Fruit fly (Drosophila melanogaster) whole organism, prepupa: ENCODE data around the gene Npc2e.
A peak's percentile ranks its signal among the peaks of the same experiment; 100 is the strongest.

Source experiments
- CG10669 ChIP-seq: fragments of 200-800 bp; sonication (Bioruptor generic); optimal IDR thresholded peaks from 3 replicates; lab custom pipeline; 2018; ENCODE audit warnings: missing biosample characterization, mild to moderate bottlenecking, missing genetic modification characterization, moderate library complexity
- CG11294 ChIP-seq: fragments of 200-800 bp; sonication (Bioruptor generic); IDR thresholded peaks from 2 replicates; pipeline ENCODE4 v1.3.6; 2022; ENCODE audit warnings: missing biosample characterization, missing genetic modification characterization
- CG11902 ChIP-seq: fragments of 200-800 bp; sonication (Bioruptor generic); optimal IDR thresholded peaks from 3 replicates; lab custom pipeline; 2016; ENCODE audit warnings: missing biosample characterization, missing genetic modification characterization
- CG15336 ChIP-seq: fragments of 200-800 bp; sonication (Bioruptor generic); IDR thresholded peaks from 2 replicates; pipeline ENCODE4 v1.3.6; 2022; ENCODE audit warnings: missing biosample characterization, missing genetic modification characterization
- CG3032 ChIP-seq: fragments of 200-800 bp; optimal IDR thresholded peaks from 2 replicates; lab custom pipeline; 2019; ENCODE audit warnings: missing biosample characterization, mild to moderate bottlenecking, missing genetic modification characterization, moderate library complexity
- CG34406 ChIP-seq: fragments of 200-800 bp; sonication (Bioruptor generic); optimal IDR thresholded peaks from 3 replicates; lab custom pipeline; 2016; ENCODE audit warnings: missing biosample characterization, missing genetic modification characterization
- CG4318 ChIP-seq: fragments of 200-800 bp; sonication (Bioruptor generic); optimal IDR thresholded peaks from 3 replicates; lab custom pipeline; 2017; ENCODE audit warnings: missing biosample characterization, mild to moderate bottlenecking, missing genetic modification characterization
- CG6276 ChIP-seq: fragments of 200-800 bp; sonication (Bioruptor generic); optimal IDR thresholded peaks from 2 replicates; lab custom pipeline; 2017; ENCODE audit warnings: missing biosample characterization, mild to moderate bottlenecking, missing genetic modification characterization
- CG6854 ChIP-seq: fragments of 200-800 bp; sonication (Bioruptor generic); optimal IDR thresholded peaks from 2 replicates; lab custom pipeline; 2017; ENCODE audit warnings: missing biosample characterization, mild to moderate bottlenecking, missing genetic modification characterization
- CG8632 ChIP-seq: fragments of 200-800 bp; sonication (Bioruptor generic); optimal IDR thresholded peaks from 3 replicates; lab custom pipeline; 2016; ENCODE audit warnings: missing biosample characterization, missing genetic modification characterization
- CG9139 ChIP-seq: fragments of 200-800 bp; sonication (Bioruptor generic); optimal IDR thresholded peaks from 3 replicates; lab custom pipeline; 2017; ENCODE audit warnings: missing biosample characterization, mild to moderate bottlenecking, missing genetic modification characterization
- Eip78C ChIP-seq: fragments of 200-800 bp; sonication (Bioruptor generic); peaks from one replicate; lab custom pipeline; 2016; ENCODE audit warnings: missing biosample characterization, missing genetic modification characterization
- Eip93F ChIP-seq: fragments of 200-800 bp; sonication (Bioruptor generic); optimal IDR thresholded peaks from 2 replicates; lab custom pipeline; 2016; ENCODE audit warnings: missing biosample characterization, mild to moderate bottlenecking, missing genetic modification characterization
- Ets96B ChIP-seq: fragments of 200-800 bp; optimal IDR thresholded peaks from 2 replicates; lab custom pipeline; 2019; ENCODE audit warnings: missing biosample characterization, mild to moderate bottlenecking, missing genetic modification characterization, moderate library complexity
- Gug ChIP-seq: fragments of 200-800 bp; sonication (Bioruptor generic); IDR thresholded peaks from 2 replicates; pipeline ENCODE4 v1.3.6; 2022; ENCODE audit warnings: missing biosample characterization, missing genetic modification characterization
- Hr39 ChIP-seq: fragments of 200-800 bp; sonication (Bioruptor generic); optimal IDR thresholded peaks from 2 replicates; lab custom pipeline; 2016; ENCODE audit warnings: missing biosample characterization, missing genetic modification characterization
- Lpt ChIP-seq: fragments of 200-800 bp; sonication (Bioruptor generic); optimal IDR thresholded peaks from 3 replicates; lab custom pipeline; 2016; ENCODE audit warnings: missing biosample characterization, missing genetic modification characterization
- OdsH ChIP-seq: fragments of 200-800 bp; sonication (Bioruptor generic); optimal IDR thresholded peaks from 3 replicates; lab custom pipeline; 2016; ENCODE audit warnings: missing biosample characterization, missing genetic modification characterization
- Sox14 ChIP-seq: fragments of 200-800 bp; sonication (Bioruptor generic); optimal IDR thresholded peaks from 3 replicates; lab custom pipeline; 2016; ENCODE audit warnings: missing biosample characterization, missing genetic modification characterization
- achi ChIP-seq: fragments of 200-800 bp; sonication (Bioruptor generic); optimal IDR thresholded peaks from 3 replicates; lab custom pipeline; 2016; ENCODE audit warnings: missing biosample characterization, missing genetic modification characterization
- acj6 ChIP-seq: fragments of 200-800 bp; sonication (Bioruptor generic); optimal IDR thresholded peaks from 3 replicates; lab custom pipeline; 2016; ENCODE audit warnings: missing biosample characterization, missing genetic modification characterization
- cyc ChIP-seq: fragments of 200-800 bp; sonication (Bioruptor generic); optimal IDR thresholded peaks from 3 replicates; lab custom pipeline; 2016; ENCODE audit warnings: missing biosample characterization, missing genetic modification characterization
- dac ChIP-seq: fragments of 200-800 bp; sonication (Bioruptor generic); optimal IDR thresholded peaks from 2 replicates; lab custom pipeline; 2017; ENCODE audit warnings: missing biosample characterization, mild to moderate bottlenecking, missing genetic modification characterization
- dsx ChIP-seq: fragments of 200-800 bp; optimal IDR thresholded peaks from 3 replicates; lab custom pipeline; 2019; ENCODE audit warnings: missing biosample characterization, mild to moderate bottlenecking, missing genetic modification characterization, moderate library complexity; ENCODE audit not compliant: poor library complexity, severe bottlenecking
- eg ChIP-seq: fragments of 200-800 bp; sonication (Bioruptor generic); IDR thresholded peaks from 3 replicates; pipeline ENCODE4 v1.3.6; 2022; ENCODE audit warnings: missing biosample characterization, missing genetic modification characterization
- fd59A ChIP-seq: fragments of 200-800 bp; sonication (Bioruptor generic); optimal IDR thresholded peaks from 2 replicates; lab custom pipeline; 2017; ENCODE audit warnings: missing biosample characterization, mild to moderate bottlenecking, missing genetic modification characterization, missing genetic modification reagents
- lz ChIP-seq: fragments of 200-800 bp; sonication (Bioruptor generic); optimal IDR thresholded peaks from 3 replicates; lab custom pipeline; 2016; ENCODE audit warnings: missing biosample characterization, missing genetic modification characterization
- net ChIP-seq: fragments of 200-800 bp; sonication (Bioruptor generic); optimal IDR thresholded peaks from 3 replicates; lab custom pipeline; 2016; ENCODE audit warnings: missing biosample characterization, missing genetic modification characterization
- salr ChIP-seq, 2 experiments: fragments of 200-800 bp; sonication (Bioruptor generic); optimal IDR thresholded peaks; 3 replicates each; lab custom pipeline; 2016 to 2018; ENCODE audit warnings: missing biosample characterization in 2 of 2, missing genetic modification characterization in 2 of 2, mild to moderate bottlenecking in 1 of 2
- svp ChIP-seq: fragments of 200-800 bp; sonication (Bioruptor generic); peaks from one replicate; lab custom pipeline; 2016; ENCODE audit warnings: missing biosample characterization, missing genetic modification characterization
- vri ChIP-seq: fragments of 200-800 bp; sonication (Bioruptor generic); optimal IDR thresholded peaks from 3 replicates; lab custom pipeline; 2016; ENCODE audit warnings: missing biosample characterization, mild to moderate bottlenecking, missing genetic modification characterization

Npc2e gene

dm6 chr3R:10059358-10059757, 6.2 kb downstream of the Npc2e start:
- no peak for TF ChIP-seq CG6854 (GFP tag; lab: Kevin White, UChicago)
- TF ChIP-seq vri (GFP tag; lab: Kevin White, UChicago), result peak; percentile 27
- TF ChIP-seq, all 60 proteins: peak for 1

- no peak for TF ChIP-seq Eip78C (GFP tag; lab: Kevin White, UChicago)
- TF ChIP-seq lz (GFP tag; lab: Kevin White, UChicago), result no peak
- no peak for TF ChIP-seq CG6276 (GFP tag; lab: Kevin White, UChicago)
- TF ChIP-seq net (GFP tag; lab: Kevin White, UChicago), result no peak
- no peak for TF ChIP-seq CG10669 (GFP tag; lab: Kevin White, UChicago)
- TF ChIP-seq eg (GFP tag; lab: Robert Waterston, UW), result no peak
- TF ChIP-seq Hr39 (GFP tag; lab: Kevin White, UChicago), result no peak
- no peak for TF ChIP-seq CG11902
- no peak for TF ChIP-seq CG34406 (GFP tag; lab: Kevin White, UChicago)
- TF ChIP-seq, all 60 proteins: peak for 0
These were observed 6.8 kb downstream of the Npc2e start, which contains the start of gene Npc2c for dm6 chr3R:10059952-10060351. TSS of gene Npc2c (plus strand) at chr3R:10060252.

dm6 chr3R:10062324-10062723, 9.2 kb downstream of the Npc2e start, which contains the start of gene CG33630:
TSS of gene CG33630 (plus strand) at chr3R:10062624.
- TF ChIP-seq CG15336 (GFP tag; lab: Robert Waterston, UW) (no peak), Hr39 (GFP tag; lab: Kevin White, UChicago) (no peak), CG11902 (no peak), svp (no peak), CG8632 (GFP tag; lab: Kevin White, UChicago) (no peak), vri (GFP tag; lab: Kevin White, UChicago) (no peak), Ets96B (tag; lab: Kevin White, UChicago) (no peak), salr (GFP tag; optimal IDR thresholded peaks at IDR 0.05; lab: Kevin White, UChicago) (no peak), Gug (GFP tag; lab: Robert Waterston, UW) (no peak), acj6 (GFP tag; lab: Kevin White, UChicago) (no peak), achi (GFP tag; lab: Kevin White, UChicago) (no peak), CG11294 (GFP tag; lab: Robert Waterston, UW) (no peak)

DNA sequence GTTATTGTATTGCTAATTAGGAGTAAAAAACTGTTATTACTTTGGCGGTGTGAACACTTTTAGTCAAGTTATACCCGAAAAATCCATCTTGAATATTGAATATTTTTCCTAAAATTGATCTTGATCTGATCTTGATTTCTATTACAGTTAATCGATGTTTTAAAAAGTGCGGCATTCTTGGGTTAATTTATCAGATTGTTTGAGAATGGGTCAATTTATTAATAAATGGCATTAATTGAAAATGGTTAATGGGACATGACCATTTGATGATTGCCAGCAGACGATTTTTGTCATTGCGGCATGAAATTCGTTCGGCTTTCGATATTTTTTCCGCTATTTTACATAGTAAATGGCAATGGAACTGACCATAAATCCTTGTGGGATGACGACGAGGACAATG, 10.6 kb downstream of the Npc2e start, which contains the start of gene CG33631:
TSS of gene CG33631 (plus strand) at position 301 of the 400 bp plus-strand sequence.
- no peak for TF ChIP-seq Sox14 (GFP tag; lab: Kevin White, UChicago)
- no peak for TF ChIP-seq Ets96B (tag; lab: Kevin White, UChicago)
- no peak for TF ChIP-seq CG9139 (GFP tag; lab: Kevin White, UChicago)
- no peak for TF ChIP-seq CG15336 (GFP tag; lab: Robert Waterston, UW)
- no peak for TF ChIP-seq CG4318
- TF ChIP-seq Gug (GFP tag; lab: Robert Waterston, UW), result no peak
- no peak for TF ChIP-seq OdsH (GFP tag; lab: Kevin White, UChicago)
- no peak for TF ChIP-seq Hr39 (GFP tag; lab: Kevin White, UChicago)
- no peak for TF ChIP-seq net (GFP tag; lab: Kevin White, UChicago)
- no peak for TF ChIP-seq CG3032 (tag; lab: Kevin White, UChicago)
- no peak for TF ChIP-seq svp
- TF ChIP-seq Eip93F (GFP tag; lab: Kevin White, UChicago), result no peak
- no peak for TF ChIP-seq eg (GFP tag; lab: Robert Waterston, UW)
- no peak for TF ChIP-seq dsx (GFP tag; lab: Kevin White, UChicago)
- TF ChIP-seq cyc, result no peak
- TF ChIP-seq Lpt (GFP tag; lab: Kevin White, UChicago), result no peak
- TF ChIP-seq dac, result no peak
- TF ChIP-seq CG10669 (GFP tag; lab: Kevin White, UChicago), result no peak

DNA sequence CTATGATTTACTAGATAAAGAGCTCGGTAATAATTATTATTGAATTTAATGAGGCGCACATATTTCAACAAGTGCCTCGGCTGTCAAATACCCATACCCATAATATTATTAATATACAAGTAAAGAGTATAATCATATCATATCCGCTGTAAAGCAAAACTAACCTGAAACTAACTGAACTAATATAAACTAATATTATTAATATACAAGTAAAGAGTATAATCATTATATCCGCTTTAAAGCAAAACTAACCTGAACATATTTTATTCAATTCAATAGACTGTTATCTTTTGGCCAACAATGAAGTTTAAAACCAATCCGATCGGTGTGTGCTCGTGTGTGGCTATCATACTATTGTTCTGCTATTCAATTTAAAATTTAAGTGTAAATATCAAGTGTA, 13.3 kb downstream of the Npc2e start, which contains the start of gene CG33783:
TSS of gene CG33783 (plus strand) at position 301 of the 400 bp plus-strand sequence.
- TF ChIP-seq fd59A (no peak), CG8632 (GFP tag; lab: Kevin White, UChicago) (no peak)
